Worm (Caenorhabditis elegans): ENCODE data around the gene spig-4.
A peak's percentile ranks its signal among the peaks of the same experiment; 100 is the strongest.
"Not testable (repeated sequence)": the region's sequence is repeated elsewhere in the genome, so short reads cannot be mapped to it uniquely, and the experiment has no call there.

The spig-4 gene

DNA sequence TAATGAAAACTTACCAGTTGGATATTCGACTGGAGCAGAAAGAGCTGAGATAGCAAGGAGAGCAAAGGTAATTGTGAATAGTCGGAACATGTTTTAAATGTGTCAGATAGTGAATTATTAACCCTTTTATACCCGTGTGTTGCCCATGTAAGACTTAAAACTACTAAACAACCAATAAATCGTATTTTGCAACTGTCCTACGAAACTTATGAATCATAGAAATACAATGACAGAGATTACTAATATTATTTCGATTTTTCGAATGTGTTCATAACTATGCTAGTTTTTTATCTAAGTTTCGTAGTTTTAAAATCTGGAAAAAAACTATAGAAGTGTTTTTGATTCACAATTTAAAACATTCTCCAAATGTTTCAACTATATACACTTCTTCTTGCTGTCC, at the start of gene spig-4:
Gene spig-4, minus strand, starts transcription at position 101 of the 400 bp plus-strand sequence.
- TF ChIP-seq hnd-1 (tag; optimal IDR thresholded peaks at IDR 0.05); B0310.2 (tag; optimal IDR thresholded peaks at IDR 0.05); ceh-13 (GFP tag; optimal IDR thresholded peaks at IDR 0.05): not testable (repeated sequence)

- TF ChIP-seq tbx-11 (GFP tag; IDR thresholded peaks at IDR 0.05): no peak
- no peak for TF ChIP-seq tbx-37 (GFP tag; conservative IDR thresholded peaks at IDR 0.05)
- TF ChIP-seq ama-1 (optimal IDR thresholded peaks at IDR 0.05): no peak
- no peak for TF ChIP-seq hmbx-1 (tag; optimal IDR thresholded peaks at IDR 0.05)
- no peak for TF ChIP-seq hmg-4 (GFP tag; optimal IDR thresholded peaks at IDR 0.05)
- TF ChIP-seq ceh-13 (GFP tag; optimal IDR thresholded peaks at IDR 0.05): no peak
- peak; percentile 61 for TF ChIP-seq F13C5.2 (tag; optimal IDR thresholded peaks at IDR 0.05)
- 0 out of 2 replicates have a peak, but pooled peaks have one; percentile 36 for TF ChIP-seq pes-1 (GFP tag; IDR thresholded peaks at IDR 0.05)
- no peak for TF ChIP-seq hnd-1 (tag; optimal IDR thresholded peaks at IDR 0.05)
Observed at ce11 chrV:14355738-14356368, 49.2 kb upstream of the spig-4 start, which contains the start of gene cyn-1. TSS of gene cyn-1 (plus strand) at chrV:14356076.

ce11 chrV:14354258-14354877, 47.7 kb upstream of the spig-4 start, which contains the start of gene Y49A3A.3:
TSS of gene Y49A3A.3 (plus strand) at chrV:14354410.
- TF ChIP-seq flt-1 (GFP tag; IDR thresholded peaks at IDR 0.05) (no peak), pes-1 (GFP tag; IDR thresholded peaks at IDR 0.05) (no peak), ceh-13 (GFP tag; optimal IDR thresholded peaks at IDR 0.05) (no peak), aly-1 (tag; optimal IDR thresholded peaks at IDR 0.05) (peak; percentile 9), tra-4 (tag; optimal IDR thresholded peaks at IDR 0.05) (no peak), F13C5.2 (tag; optimal IDR thresholded peaks at IDR 0.05) (no peak), tbx-11 (GFP tag; IDR thresholded peaks at IDR 0.05) (no peak), ceh-36 (tag; optimal IDR thresholded peaks at IDR 0.05) (no peak), tbx-37 (GFP tag; conservative IDR thresholded peaks at IDR 0.05) (no peak), ama-1 (optimal IDR thresholded peaks at IDR 0.05) (peak; percentile 52)

DNA sequence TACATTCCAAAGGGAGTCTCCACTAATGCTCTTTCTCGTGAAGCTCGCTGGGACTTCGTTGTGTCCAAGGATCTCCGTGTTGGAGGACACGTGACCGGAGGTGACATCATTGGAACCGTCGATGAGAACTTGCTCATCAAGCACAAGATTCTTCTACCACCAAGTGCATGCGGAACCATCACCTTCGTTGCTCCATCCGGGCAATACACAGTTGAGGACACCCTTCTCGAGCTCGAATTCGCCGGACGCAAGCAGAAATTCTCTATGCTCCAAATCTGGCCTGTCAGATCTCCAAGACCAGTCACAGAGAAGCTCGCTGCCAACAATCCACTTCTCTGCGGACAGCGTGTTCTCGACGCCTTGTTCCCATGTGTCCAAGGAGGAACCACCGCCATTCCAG, 45.4 kb upstream of the spig-4 start:
- TF ChIP-seq F13C5.2 (tag; optimal IDR thresholded peaks at IDR 0.05) (no peak), tra-4 (tag; optimal IDR thresholded peaks at IDR 0.05) (no peak), tbx-11 (GFP tag; IDR thresholded peaks at IDR 0.05) (no peak)

DNA sequence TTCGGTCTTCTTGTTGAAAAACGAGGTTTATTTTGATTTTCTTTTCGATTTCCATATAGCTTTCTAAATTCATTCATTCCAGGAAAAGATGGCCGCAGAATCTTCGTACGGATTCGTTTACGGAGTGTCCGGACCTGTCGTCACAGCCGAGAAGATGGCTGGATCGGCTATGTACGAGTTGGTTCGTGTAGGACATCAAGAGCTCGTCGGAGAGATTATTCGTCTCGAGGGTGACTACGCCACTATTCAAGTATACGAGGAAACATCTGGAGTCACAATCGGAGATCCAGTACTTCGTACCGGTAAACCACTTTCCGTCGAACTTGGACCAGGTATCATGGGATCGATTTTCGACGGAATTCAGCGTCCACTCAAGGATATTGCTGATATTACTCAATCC, 45.0 kb upstream of the spig-4 start, which contains the start of gene vha-13:
Gene vha-13, plus strand, starts transcription at position 81 of the 400 bp plus-strand sequence.
- TF ChIP-seq hmbx-1 (tag; optimal IDR thresholded peaks at IDR 0.05) (no peak), ets-7 (tag; optimal IDR thresholded peaks at IDR 0.05) (no peak), scrt-1 (GFP tag; IDR thresholded peaks at IDR 0.05) (no peak), ceh-13 (GFP tag; optimal IDR thresholded peaks at IDR 0.05) (no peak), ama-1 (optimal IDR thresholded peaks at IDR 0.05) (no peak), tra-4 (tag; optimal IDR thresholded peaks at IDR 0.05) (no peak), flt-1 (GFP tag; IDR thresholded peaks at IDR 0.05) (no peak), F13C5.2 (tag; optimal IDR thresholded peaks at IDR 0.05) (no peak), ceh-36 (tag; optimal IDR thresholded peaks at IDR 0.05) (no peak)

ce11 chrV:14350949-14351348, 44.3 kb upstream of the spig-4 start:
- peak; percentile 7 for TF ChIP-seq F13C5.2 (tag; optimal IDR thresholded peaks at IDR 0.05)
- 0 out of 2 replicates have a peak, but pooled peaks have one; percentile 21 for TF ChIP-seq sea-1 (GFP tag; conservative IDR thresholded peaks at IDR 0.05)
- TF ChIP-seq tra-4 (tag; optimal IDR thresholded peaks at IDR 0.05): no peak
- no peak for TF ChIP-seq ceh-36 (tag; optimal IDR thresholded peaks at IDR 0.05)
- no peak for TF ChIP-seq ets-7 (tag; optimal IDR thresholded peaks at IDR 0.05)
- no peak for TF ChIP-seq tbx-37 (GFP tag; conservative IDR thresholded peaks at IDR 0.05)
- TF ChIP-seq aly-1 (tag; optimal IDR thresholded peaks at IDR 0.05): no peak
- no peak for TF ChIP-seq B0310.2 (tag; optimal IDR thresholded peaks at IDR 0.05)
- no peak for TF ChIP-seq ama-1 (optimal IDR thresholded peaks at IDR 0.05)
- TF ChIP-seq tbx-11 (GFP tag; IDR thresholded peaks at IDR 0.05): no peak
- peak; percentile 34 for TF ChIP-seq hmg-4 (GFP tag; optimal IDR thresholded peaks at IDR 0.05)
- TF ChIP-seq scrt-1 (GFP tag; IDR thresholded peaks at IDR 0.05): no peak
- no peak for TF ChIP-seq pes-1 (GFP tag; IDR thresholded peaks at IDR 0.05)
- no peak for TF ChIP-seq hmbx-1 (tag; optimal IDR thresholded peaks at IDR 0.05)
- TF ChIP-seq ceh-13 (GFP tag; optimal IDR thresholded peaks at IDR 0.05): no peak
- no peak for TF ChIP-seq flt-1 (GFP tag; IDR thresholded peaks at IDR 0.05)
- TF ChIP-seq hnd-1 (tag; optimal IDR thresholded peaks at IDR 0.05): no peak

DNA sequence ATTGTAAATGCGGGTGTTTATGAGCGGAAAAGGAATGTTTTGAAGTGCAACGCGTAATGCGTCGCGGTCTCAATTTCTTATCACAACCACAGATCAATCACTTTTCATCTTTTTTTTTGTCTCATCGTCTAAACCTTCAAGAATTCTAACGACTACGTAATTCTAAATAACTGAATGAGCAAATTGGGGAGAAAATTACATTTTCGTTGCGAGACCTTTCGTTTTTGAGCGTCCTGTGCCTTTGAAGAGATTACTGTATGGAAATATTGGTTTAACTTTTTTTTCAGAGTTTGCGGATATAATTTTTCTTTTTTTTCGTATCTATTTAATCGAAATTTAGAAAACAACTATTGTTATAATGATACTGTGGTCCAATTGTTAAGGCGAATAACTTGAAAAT, 43.8 kb upstream of the spig-4 start:
- TF ChIP-seq ets-7 (tag; optimal IDR thresholded peaks at IDR 0.05): no peak
- no peak for TF ChIP-seq hnd-1 (tag; optimal IDR thresholded peaks at IDR 0.05)
- no peak for TF ChIP-seq hmbx-1 (tag; optimal IDR thresholded peaks at IDR 0.05)
- no peak for TF ChIP-seq F13C5.2 (tag; optimal IDR thresholded peaks at IDR 0.05)
- no peak for TF ChIP-seq aly-1 (tag; optimal IDR thresholded peaks at IDR 0.05)
- no peak for TF ChIP-seq scrt-1 (GFP tag; IDR thresholded peaks at IDR 0.05)
- TF ChIP-seq B0310.2 (tag; optimal IDR thresholded peaks at IDR 0.05): no peak
- no peak for TF ChIP-seq pes-1 (GFP tag; IDR thresholded peaks at IDR 0.05)
- no peak for TF ChIP-seq ama-1 (optimal IDR thresholded peaks at IDR 0.05)
- TF ChIP-seq tbx-37 (GFP tag; conservative IDR thresholded peaks at IDR 0.05): no peak
- TF ChIP-seq ceh-13 (GFP tag; optimal IDR thresholded peaks at IDR 0.05): no peak
- TF ChIP-seq tra-4 (tag; optimal IDR thresholded peaks at IDR 0.05): no peak
- TF ChIP-seq tbx-11 (GFP tag; IDR thresholded peaks at IDR 0.05): no peak
- no peak for TF ChIP-seq flt-1 (GFP tag; IDR thresholded peaks at IDR 0.05)

All from whole organism, early embryonic.